Worm (Caenorhabditis elegans) whole organism, L4 larva: ENCODE measurements around the gene C32B5.6.
"Not testable (repeated sequence)": the region's sequence is repeated elsewhere in the genome, so short reads cannot be mapped to it uniquely, and the experiment has no call there.

Experiments used
- D1046.2 ChIP-seq: fragments of 200-800 bp; sonication (Bioruptor generic); IDR thresholded peaks from 2 replicates; pipeline ENCODE4 v1.3.6; 2022; ENCODE audit warnings: missing genetic modification characterization, missing compliant biosample characterization
- F26F4.8 ChIP-seq: fragments of 200-800 bp; sonication (Bioruptor generic); conservative IDR thresholded peaks from 2 replicates; pipeline ENCODE4 v1.3.6; 2022; ENCODE audit warnings: missing genetic modification characterization, missing compliant biosample characterization
- F37D6.2 ChIP-seq: sonication (generic microtip); optimal IDR thresholded peaks from 2 replicates; lab custom pipeline; 2016; ENCODE audit warnings: mild to moderate bottlenecking, missing genetic modification characterization, missing compliant biosample characterization
- R02D3.7 ChIP-seq: fragments of 150-350 bp; sonication (generic microtip); optimal IDR thresholded peaks from 3 replicates; lab custom pipeline; 2014; ENCODE audit warnings: missing biosample characterization, missing genetic modification characterization
- T20F7.1 ChIP-seq: fragments of 200-800 bp; sonication (Bioruptor generic); optimal IDR thresholded peaks from 2 replicates; lab custom pipeline; 2018; ENCODE audit warnings: mild to moderate bottlenecking, missing genetic modification characterization, missing compliant biosample characterization
- Y105C5A.15 ChIP-seq: fragments of 200-800 bp; sonication (Bioruptor generic); IDR thresholded peaks from 2 replicates; pipeline ENCODE4 v1.3.6; 2022; ENCODE audit warnings: missing genetic modification characterization, missing compliant biosample characterization
- Y5F2A.4 ChIP-seq: fragments of 200-800 bp; sonication (Bioruptor generic); optimal IDR thresholded peaks from 2 replicates; lab custom pipeline; 2018; ENCODE audit warnings: mild to moderate bottlenecking, missing genetic modification characterization, missing compliant biosample characterization
- ZK337.2 ChIP-seq: fragments of 200-800 bp; sonication (Bioruptor generic); IDR thresholded peaks from 2 replicates; pipeline ENCODE4 v1.3.6; 2022; ENCODE audit warnings: missing genetic modification reagents, missing genetic modification characterization, missing compliant biosample characterization
- ZK546.5 ChIP-seq, 2 experiments: sonication (generic microtip); optimal IDR thresholded peaks; 2 replicates each; lab custom pipeline; 2017; ENCODE audit warnings: missing biosample characterization in 2 of 2, missing genetic modification characterization in 2 of 2
- attf-4 ChIP-seq: sonication (generic microtip); optimal IDR thresholded peaks from 3 replicates; lab custom pipeline; 2017; ENCODE audit warnings: missing biosample characterization, missing genetic modification characterization
- ceh-28 ChIP-seq: fragments of 150-350 bp; optimal IDR thresholded peaks from 2 replicates; lab custom pipeline; 2014; ENCODE audit warnings: missing biosample characterization, missing genetic modification reagents, missing genetic modification characterization
- ceh-44 ChIP-seq: fragments of 200-800 bp; sonication (Bioruptor generic); IDR thresholded peaks from 2 replicates; pipeline ENCODE4 v1.3.6; 2022; ENCODE audit warnings: missing genetic modification reagents, missing genetic modification characterization, missing compliant biosample characterization
- ceh-82 ChIP-seq: sonication (generic microtip); optimal IDR thresholded peaks from 2 replicates; lab custom pipeline; 2017; ENCODE audit warnings: missing biosample characterization, missing genetic modification characterization
- daf-12 ChIP-seq: fragments of 150-350 bp; optimal IDR thresholded peaks from 2 replicates; lab custom pipeline; 2014; ENCODE audit warnings: missing biosample characterization, missing genetic modification reagents, missing genetic modification characterization
- daf-8 ChIP-seq: fragments of 200-800 bp; sonication (Bioruptor generic); IDR thresholded peaks from 2 replicates; pipeline ENCODE4 v1.3.6; 2022; ENCODE audit warnings: missing genetic modification characterization, missing compliant biosample characterization
- dmd-6 ChIP-seq: fragments of 200-800 bp; sonication (Bioruptor generic); IDR thresholded peaks from 2 replicates; pipeline ENCODE4 v1.3.6; 2022; ENCODE audit warnings: missing genetic modification reagents, missing genetic modification characterization, missing compliant biosample characterization
- dmd-8 ChIP-seq: fragments of 200-800 bp; sonication (Bioruptor generic); IDR thresholded peaks from 2 replicates; pipeline ENCODE4 v1.3.6; 2022; ENCODE audit warnings: missing genetic modification characterization, missing compliant biosample characterization
- duxl-1 ChIP-seq: sonication (generic microtip); optimal IDR thresholded peaks from 2 replicates; lab custom pipeline; 2016; ENCODE audit warnings: mild to moderate bottlenecking, missing genetic modification characterization, moderate library complexity, missing compliant biosample characterization; ENCODE audit not compliant: poor library complexity
- fos-1 ChIP-seq: fragments of 150-350 bp; optimal IDR thresholded peaks from 2 replicates; lab custom pipeline; 2014; ENCODE audit warnings: missing biosample characterization, missing genetic modification characterization
- gei-8 ChIP-seq: fragments of 200-800 bp; sonication (Bioruptor generic); optimal IDR thresholded peaks from 2 replicates; lab custom pipeline; 2018; ENCODE audit warnings: mild to moderate bottlenecking, missing genetic modification characterization, missing compliant biosample characterization
- hlh-30 ChIP-seq: sonication (generic microtip); optimal IDR thresholded peaks from 2 replicates; lab custom pipeline; 2017; ENCODE audit warnings: antibody characterized with exemption, mild to moderate bottlenecking, missing genetic modification characterization, missing compliant biosample characterization; ENCODE audit not compliant: insufficient read depth
- hmg-1.1 ChIP-seq: fragments of 200-800 bp; sonication (Bioruptor generic); IDR thresholded peaks from 2 replicates; pipeline ENCODE4 v1.3.6; 2022; ENCODE audit warnings: missing genetic modification reagents, missing genetic modification characterization, missing compliant biosample characterization
- lin-13 ChIP-seq: fragments of 150-350 bp; optimal IDR thresholded peaks from 2 replicates; lab custom pipeline; 2014; ENCODE audit warnings: missing biosample characterization, missing genetic modification reagents, missing genetic modification characterization
- lin-38 ChIP-seq: fragments of 200-800 bp; sonication (Bioruptor generic); IDR thresholded peaks from 2 replicates; pipeline ENCODE4 v1.3.6; 2022; ENCODE audit warnings: missing genetic modification reagents, missing genetic modification characterization, missing compliant biosample characterization
- lsy-2 ChIP-seq, 2 experiments: fragments of 150-350 bp in 1 of 2; sonication (generic microtip) in 1 of 2; optimal IDR thresholded peaks; 2 replicates each; lab custom pipeline; 2014 to 2017; ENCODE audit warnings: missing biosample characterization in 2 of 2, missing genetic modification characterization in 2 of 2
- mxl-3 ChIP-seq: fragments of 200-800 bp; sonication (Bioruptor generic); optimal IDR thresholded peaks from 2 replicates; lab custom pipeline; 2018; ENCODE audit warnings: mild to moderate bottlenecking, missing genetic modification characterization, missing compliant biosample characterization
- nhr-102 ChIP-seq: sonication (generic microtip); optimal IDR thresholded peaks from 2 replicates; lab custom pipeline; 2016; ENCODE audit warnings: mild to moderate bottlenecking, missing genetic modification characterization, moderate library complexity, missing compliant biosample characterization
- nhr-111 ChIP-seq: fragments of 200-800 bp; sonication (Bioruptor generic); optimal IDR thresholded peaks from 2 replicates; lab custom pipeline; 2018; ENCODE audit warnings: mild to moderate bottlenecking, missing genetic modification characterization, missing compliant biosample characterization
- nhr-28 ChIP-seq: fragments of 150-350 bp; optimal IDR thresholded peaks from 2 replicates; lab custom pipeline; 2014; ENCODE audit warnings: missing biosample characterization, missing genetic modification characterization
- nhr-6 ChIP-seq: fragments of 150-350 bp; optimal IDR thresholded peaks from 2 replicates; lab custom pipeline; 2014; ENCODE audit warnings: missing biosample characterization, missing genetic modification characterization
- pqm-1 ChIP-seq: sonication (generic microtip); optimal IDR thresholded peaks from 2 replicates; lab custom pipeline; 2017; ENCODE audit warnings: missing biosample characterization, missing genetic modification characterization
- saeg-2 ChIP-seq: fragments of 200-800 bp; sonication (Bioruptor generic); IDR thresholded peaks from 2 replicates; pipeline ENCODE4 v1.3.6; 2022; ENCODE audit warnings: missing genetic modification reagents, missing genetic modification characterization, missing compliant biosample characterization
- spr-1 ChIP-seq: sonication (generic microtip); optimal IDR thresholded peaks from 2 replicates; lab custom pipeline; 2016; ENCODE audit warnings: mild to moderate bottlenecking, missing genetic modification characterization, missing compliant biosample characterization
- spr-3 ChIP-seq: fragments of 200-800 bp; sonication (Bioruptor generic); optimal IDR thresholded peaks from 2 replicates; lab custom pipeline; 2018; ENCODE audit warnings: mild to moderate bottlenecking, missing genetic modification characterization, missing compliant biosample characterization
- unc-62 ChIP-seq, 3 experiments: fragments of 150-350 bp in 1 of 3; sonication (generic microtip); optimal IDR thresholded peaks in 2 of 3; peaks in 1 of 3; 1 replicate in 1 of 3; 2 replicates in 2 of 3; lab custom pipeline; 2014 to 2017; ENCODE audit warnings: missing biosample characterization in 3 of 3, missing genetic modification characterization in 3 of 3, missing genetic modification reagents in 3 of 3, missing genotype in 1 of 3
- zag-1 ChIP-seq: fragments of 150-350 bp; optimal IDR thresholded peaks from 2 replicates; lab custom pipeline; 2014; ENCODE audit warnings: missing biosample characterization, missing genetic modification characterization
- zip-2 ChIP-seq: fragments of 150-350 bp; optimal IDR thresholded peaks from 2 replicates; lab custom pipeline; 2014; ENCODE audit warnings: missing biosample characterization, missing genetic modification characterization

C32B5.6 gene

ce11 chrII:968106-968505 lies at the start of gene C32B5.6:
C32B5.6 (plus strand) TSS chrII:968406.
- not testable (repeated sequence) for TF ChIP-seq spr-3; ceh-82 (tag; lab: Kevin White, UChicago); nhr-28 (tag; lab: Kevin White, UChicago)
- TF ChIP-seq, all 104 proteins: peak for 0; not testable (repeated sequence) for 104

- TF ChIP-seq daf-8 (GFP tag; lab: Robert Waterston, UW) = no peak
Measured at ce11 chrII:920326-920725, 47.9 kb upstream of the C32B5.6 start.

ce11 chrII:922778-923177 lies 45.4 kb upstream of the C32B5.6 start:
- TF ChIP-seq pqm-1 (peak; percentile 83), dmd-6 (GFP tag; lab: Robert Waterston, UW) (peak; percentile 69), unc-62 (GFP tag; optimal IDR thresholded peaks at IDR 0.05 in 1 of 2; lab: Kevin White, UChicago) (peak in 1 of 2 experiments; percentile 56), unc-62 (tag; optimal IDR thresholded peaks at IDR 0.05; lab: Kevin White, UChicago) (no peak), nhr-6 (tag; lab: Kevin White, UChicago) (no peak)

DNA sequence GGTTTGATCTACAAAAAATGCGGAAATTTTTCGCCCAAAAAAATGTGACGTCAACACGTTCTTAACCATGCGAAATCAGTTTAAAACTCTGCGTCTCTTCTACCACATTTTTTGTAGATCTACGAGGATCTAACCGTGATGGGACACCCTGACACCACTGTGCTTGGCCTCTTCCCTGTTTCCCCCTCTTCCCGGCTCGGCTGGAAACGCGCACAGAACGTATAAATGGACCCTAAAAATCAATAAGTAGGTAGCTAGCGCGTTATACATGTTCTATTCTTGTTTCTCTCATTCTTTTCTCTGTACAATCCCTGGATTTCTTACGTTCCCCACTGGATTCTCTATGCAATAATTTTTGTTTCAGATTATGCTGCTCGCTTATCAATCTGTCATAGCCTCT lies 44.7 kb upstream of the C32B5.6 start, which contains the start of gene fbxc-28:
Gene fbxc-28, plus strand, starts transcription at position 301 of the 400 bp plus-strand sequence.
- TF ChIP-seq zag-1 (tag; lab: Kevin White, UChicago) (no peak), F37D6.2 (tag; lab: Kevin White, UChicago) (no peak), R02D3.7 (no peak), zip-2 (tag; lab: Kevin White, UChicago) (no peak), pqm-1 (no peak), dmd-6 (GFP tag; lab: Robert Waterston, UW) (no peak), dmd-8 (no peak), hmg-1.1 (GFP tag; lab: Robert Waterston, UW) (no peak), duxl-1 (tag; lab: Kevin White, UChicago) (no peak), hlh-30 (tag; lab: Kevin White, UChicago) (no peak), fos-1 (tag; lab: Kevin White, UChicago) (no peak), T20F7.1 (no peak), spr-1 (tag; lab: Kevin White, UChicago) (no peak), lin-38 (GFP tag; lab: Robert Waterston, UW) (no peak), Y105C5A.15 (no peak), nhr-102 (no peak), ZK546.5 (tag; optimal IDR thresholded peaks at IDR 0.05; lab: Kevin White, UChicago) (no peak), daf-12 (no peak)
- TF ChIP-seq, all 104 proteins: peak for 0

ce11 chrII:927331-927730 lies 40.9 kb upstream of the C32B5.6 start, which contains the start of gene R07C3.13:
R07C3.13 (minus strand) TSS chrII:927431.
- TF ChIP-seq mxl-3 (GFP tag; lab: Kevin White, UChicago) = no peak
- TF ChIP-seq lsy-2 (tag; optimal IDR thresholded peaks at IDR 0.05; lab: Kevin White, UChicago) = no peak
- TF ChIP-seq T20F7.1 = no peak
- TF ChIP-seq ZK337.2 = no peak
- no peak for TF ChIP-seq Y5F2A.4 (GFP tag; lab: Kevin White, UChicago)
- TF ChIP-seq ceh-28 (tag; lab: Kevin White, UChicago) = no peak
- no peak for TF ChIP-seq gei-8 (GFP tag; lab: Kevin White, UChicago)
- TF ChIP-seq nhr-111 (GFP tag; lab: Kevin White, UChicago) = no peak
- TF ChIP-seq attf-4 (tag; lab: Kevin White, UChicago) = no peak
- TF ChIP-seq D1046.2 = no peak
- no peak for TF ChIP-seq ceh-44 (GFP tag; lab: Robert Waterston, UW)
- TF ChIP-seq F26F4.8 (GFP tag; lab: Robert Waterston, UW) = no peak
- no peak for TF ChIP-seq nhr-28 (tag; lab: Kevin White, UChicago)
- TF ChIP-seq saeg-2 (GFP tag; lab: Robert Waterston, UW) = no peak
- TF ChIP-seq lin-13 (GFP tag; lab: Kevin White, UChicago) = no peak
